Worm (Caenorhabditis elegans) whole organism, early embryonic: ENCODE data around the gene F10C5.3.

Experiments
- B0310.2 ChIP-seq: sonication (generic microtip); optimal IDR thresholded peaks from 2 replicates; lab custom pipeline; 2016; ENCODE audit warnings: mild to moderate bottlenecking, missing genetic modification characterization, missing compliant biosample characterization
- F13C5.2 ChIP-seq: sonication (generic microtip); optimal IDR thresholded peaks from 2 replicates; lab custom pipeline; 2017; ENCODE audit warnings: mild to moderate bottlenecking, missing genetic modification characterization, inconsistent platforms, missing compliant biosample characterization
- ama-1 ChIP-seq: fragments of 150-350 bp; optimal IDR thresholded peaks from 2 replicates; lab custom pipeline; 2014
- ceh-13 ChIP-seq: fragments of 200-800 bp; sonication (Bioruptor generic); optimal IDR thresholded peaks from 2 replicates; lab custom pipeline; 2018; ENCODE audit warnings: mild to moderate bottlenecking, missing genetic modification characterization, missing compliant biosample characterization
- ceh-36 ChIP-seq: sonication (generic microtip); optimal IDR thresholded peaks from 2 replicates; lab custom pipeline; 2016; ENCODE audit warnings: missing genetic modification characterization, inconsistent platforms, missing compliant biosample characterization
- ets-7 ChIP-seq: sonication (generic microtip); optimal IDR thresholded peaks from 2 replicates; lab custom pipeline; 2016; ENCODE audit warnings: missing genotype, missing genetic modification characterization, missing compliant biosample characterization
- flt-1 ChIP-seq: fragments of 200-800 bp; sonication (Bioruptor generic); IDR thresholded peaks from 2 replicates; pipeline ENCODE4 v1.3.6; 2022; ENCODE audit warnings: missing genetic modification characterization, missing compliant biosample characterization
- hmbx-1 ChIP-seq: sonication (generic microtip); optimal IDR thresholded peaks from 2 replicates; lab custom pipeline; 2016; ENCODE audit warnings: mild to moderate bottlenecking, missing genetic modification characterization, missing compliant biosample characterization
- hmg-4 ChIP-seq: fragments of 200-800 bp; sonication (Bioruptor generic); optimal IDR thresholded peaks from 2 replicates; lab custom pipeline; 2018; ENCODE audit warnings: mild to moderate bottlenecking, missing genetic modification characterization, missing compliant biosample characterization
- hnd-1 ChIP-seq: sonication (generic microtip); optimal IDR thresholded peaks from 2 replicates; lab custom pipeline; 2016; ENCODE audit warnings: missing genetic modification characterization, missing compliant biosample characterization
- scrt-1 ChIP-seq: fragments of 200-800 bp; sonication (Bioruptor generic); IDR thresholded peaks from 2 replicates; pipeline ENCODE4 v1.3.6; 2022; ENCODE audit warnings: missing genetic modification characterization, missing compliant biosample characterization
- tra-4 ChIP-seq: sonication (generic microtip); optimal IDR thresholded peaks from 2 replicates; lab custom pipeline; 2017; ENCODE audit warnings: missing genetic modification characterization, missing compliant biosample characterization

- TF ChIP-seq ceh-36 (peak; percentile 65), scrt-1 (peak; percentile 87), ama-1 (no peak), ceh-13 (GFP tag; lab: Kevin White, UChicago) (peak; percentile 66), hmbx-1 (tag; lab: Kevin White, UChicago) (peak; percentile 72), hnd-1 (tag; lab: Kevin White, UChicago) (peak; percentile 81), hmg-4 (GFP tag; lab: Kevin White, UChicago) (peak; percentile 94), flt-1 (GFP tag; lab: Robert Waterston, UW) (peak; percentile 80), ets-7 (tag; lab: Kevin White, UChicago) (peak; percentile 79), tra-4 (tag; lab: Kevin White, UChicago) (peak; percentile 46), B0310.2 (peak; percentile 66), F13C5.2 (tag; lab: Kevin White, UChicago) (peak; percentile 89)
These were observed 18.9 kb downstream of the F10C5.3 start for ce11 chrIII:502583-502982.
